Worm (Caenorhabditis elegans) whole organism, late embryonic: Measurements from ENCODE around the gene F53F4.16.

Experiments used
- C08G9.2 ChIP-seq: sonication (generic microtip); optimal IDR thresholded peaks from 2 replicates; lab custom pipeline; 2016; ENCODE audit warnings: mild to moderate bottlenecking, missing genetic modification characterization, moderate library complexity, missing compliant biosample characterization
- C38D4.7 ChIP-seq: fragments of 200-800 bp; sonication (Bioruptor generic); optimal IDR thresholded peaks from 2 replicates; lab custom pipeline; 2018; ENCODE audit warnings: mild to moderate bottlenecking, missing genetic modification characterization, moderate library complexity, missing compliant biosample characterization
- ceh-14 ChIP-seq: sonication (generic microtip); optimal IDR thresholded peaks from 2 replicates; lab custom pipeline; 2016; ENCODE audit warnings: missing genotype, missing genetic modification characterization, missing compliant biosample characterization
- ceh-19 ChIP-seq: fragments of 200-800 bp; sonication (Bioruptor generic); optimal IDR thresholded peaks from 2 replicates; lab custom pipeline; 2018; ENCODE audit warnings: mild to moderate bottlenecking, missing genetic modification characterization, missing compliant biosample characterization
- ceh-2 ChIP-seq: sonication (generic microtip); optimal IDR thresholded peaks from 2 replicates; lab custom pipeline; 2016; ENCODE audit warnings: missing genotype, missing genetic modification characterization, missing compliant biosample characterization
- ceh-22 ChIP-seq: sonication (generic microtip); optimal IDR thresholded peaks from 2 replicates; lab custom pipeline; 2017; ENCODE audit warnings: missing biosample characterization, missing genetic modification characterization
- ceh-24 ChIP-seq: sonication (generic microtip); optimal IDR thresholded peaks from 2 replicates; lab custom pipeline; 2016; ENCODE audit warnings: mild to moderate bottlenecking, missing genetic modification characterization, missing compliant biosample characterization
- ceh-30 ChIP-seq: fragments of 150-350 bp; optimal IDR thresholded peaks from 2 replicates; lab custom pipeline; 2014; ENCODE audit warnings: missing biosample characterization, missing genetic modification characterization
- ceh-31 ChIP-seq: sonication (generic microtip); optimal IDR thresholded peaks from 2 replicates; lab custom pipeline; 2016; ENCODE audit warnings: missing genetic modification characterization, missing compliant biosample characterization
- ceh-45 ChIP-seq: fragments of 200-800 bp; sonication (Bioruptor generic); IDR thresholded peaks from 2 replicates; pipeline ENCODE4 v1.3.6; 2022; ENCODE audit warnings: missing genetic modification reagents, missing genetic modification characterization, missing compliant biosample characterization
- ceh-48 ChIP-seq: sonication (generic microtip); optimal IDR thresholded peaks from 2 replicates; lab custom pipeline; 2016; ENCODE audit warnings: missing genetic modification characterization, inconsistent platforms, missing compliant biosample characterization
- ceh-9 ChIP-seq: sonication (generic microtip); optimal IDR thresholded peaks from 2 replicates; lab custom pipeline; 2016; ENCODE audit warnings: mild to moderate bottlenecking, missing genetic modification characterization, inconsistent platforms, missing compliant biosample characterization
- che-1 ChIP-seq: sonication (generic microtip); optimal IDR thresholded peaks from 2 replicates; lab custom pipeline; 2016; ENCODE audit warnings: mild to moderate bottlenecking, missing genetic modification characterization, missing compliant biosample characterization
- dmd-4 ChIP-seq: sonication (generic microtip); optimal IDR thresholded peaks from 2 replicates; lab custom pipeline; 2016; ENCODE audit warnings: borderline replicate concordance, missing genetic modification characterization, missing compliant biosample characterization
- dve-1 ChIP-seq: sonication (generic microtip); optimal IDR thresholded peaks from 2 replicates; lab custom pipeline; 2017; ENCODE audit warnings: antibody characterized with exemption, mild to moderate bottlenecking, missing genetic modification characterization, missing compliant biosample characterization
- elt-2 ChIP-seq: sonication (generic microtip); optimal IDR thresholded peaks from 2 replicates; lab custom pipeline; 2016; ENCODE audit warnings: missing genetic modification reagents, missing genetic modification characterization, missing compliant biosample characterization
- fax-1 ChIP-seq: sonication (generic microtip); optimal IDR thresholded peaks from 2 replicates; lab custom pipeline; 2016; ENCODE audit warnings: missing genotype, missing genetic modification characterization, missing compliant biosample characterization
- fkh-10 ChIP-seq: fragments of 150-350 bp; optimal IDR thresholded peaks from 2 replicates; lab custom pipeline; 2014; ENCODE audit warnings: missing biosample characterization, missing genetic modification reagents, missing genetic modification characterization
- gmeb-2 ChIP-seq: sonication (generic microtip); optimal IDR thresholded peaks from 2 replicates; lab custom pipeline; 2016; ENCODE audit warnings: missing genetic modification characterization, inconsistent platforms, missing compliant biosample characterization
- hlh-13 ChIP-seq: fragments of 200-800 bp; sonication (Bioruptor generic); optimal IDR thresholded peaks from 2 replicates; lab custom pipeline; 2018; ENCODE audit warnings: mild to moderate bottlenecking, missing genetic modification characterization, missing compliant biosample characterization
- hlh-15 ChIP-seq: sonication (generic microtip); optimal IDR thresholded peaks from 2 replicates; lab custom pipeline; 2016; ENCODE audit warnings: missing genetic modification characterization, missing compliant biosample characterization
- hlh-6 ChIP-seq: sonication (generic microtip); optimal IDR thresholded peaks from 2 replicates; lab custom pipeline; 2016; ENCODE audit warnings: missing genotype, missing genetic modification characterization, missing compliant biosample characterization
- hlh-8 ChIP-seq: sonication (generic microtip); optimal IDR thresholded peaks from 2 replicates; lab custom pipeline; 2016; ENCODE audit warnings: missing genotype, missing genetic modification characterization, missing compliant biosample characterization
- lim-6 ChIP-seq: sonication (generic microtip); optimal IDR thresholded peaks from 2 replicates; lab custom pipeline; 2016; ENCODE audit warnings: missing genetic modification characterization, missing compliant biosample characterization
- lin-11 ChIP-seq: fragments of 200-800 bp; sonication (Bioruptor generic); optimal IDR thresholded peaks from 2 replicates; lab custom pipeline; 2018; ENCODE audit warnings: mild to moderate bottlenecking, missing genetic modification characterization, missing compliant biosample characterization
- nfya-1 ChIP-seq: sonication (generic microtip); optimal IDR thresholded peaks from 2 replicates; lab custom pipeline; 2017; ENCODE audit warnings: missing genetic modification characterization, mild to moderate bottlenecking, missing compliant biosample characterization, antibody characterized with exemption, moderate library complexity
- npax-4 ChIP-seq: sonication (generic microtip); optimal IDR thresholded peaks from 2 replicates; lab custom pipeline; 2016; ENCODE audit warnings: missing genetic modification characterization, missing compliant biosample characterization
- pag-3 ChIP-seq: sonication (generic microtip); optimal IDR thresholded peaks from 2 replicates; lab custom pipeline; 2016; ENCODE audit warnings: missing compliant biosample characterization, missing genetic modification characterization, borderline replicate concordance
- pax-1 ChIP-seq: fragments of 150-350 bp; optimal IDR thresholded peaks from 2 replicates; lab custom pipeline; 2014; ENCODE audit warnings: missing biosample characterization, missing genetic modification characterization
- rnt-1 ChIP-seq: sonication (generic microtip); optimal IDR thresholded peaks from 2 replicates; lab custom pipeline; 2016; ENCODE audit warnings: missing genetic modification characterization, missing compliant biosample characterization
- tbx-2 ChIP-seq: sonication (generic microtip); optimal IDR thresholded peaks from 2 replicates; lab custom pipeline; 2016; ENCODE audit warnings: missing genetic modification characterization, missing compliant biosample characterization
- unc-42 ChIP-seq: sonication (generic microtip); optimal IDR thresholded peaks from 2 replicates; lab custom pipeline; 2016; ENCODE audit warnings: missing genotype, missing genetic modification characterization, missing compliant biosample characterization
- unc-55 ChIP-seq: sonication (generic microtip); optimal IDR thresholded peaks from 2 replicates; lab custom pipeline; 2017; ENCODE audit warnings: missing biosample characterization, missing genetic modification reagents, missing genetic modification characterization
- ztf-16 ChIP-seq: sonication (generic microtip); optimal IDR thresholded peaks from 2 replicates; lab custom pipeline; 2017; ENCODE audit warnings: missing genetic modification characterization, missing compliant biosample characterization

The F53F4.16 gene

ce11 chrV:13589494-13590176 lies 32.0 kb downstream of the F53F4.16 start, which contains the start of the genes F53F4.2 and F53F4.18:
F53F4.2 (minus strand) TSS chrV:13589594.
F53F4.18 (plus strand) TSS chrV:13590126.
- TF ChIP-seq unc-55 (GFP tag; lab: Kevin White, UChicago): no peak
- no peak for TF ChIP-seq nfya-1 (tag; lab: Kevin White, UChicago)
- TF ChIP-seq ceh-31 (tag; lab: Kevin White, UChicago): no peak
- TF ChIP-seq ceh-19 (GFP tag; lab: Kevin White, UChicago): no peak
- no peak for TF ChIP-seq unc-42 (tag; lab: Kevin White, UChicago)
- TF ChIP-seq hlh-6: no peak
- TF ChIP-seq pag-3 (tag; lab: Kevin White, UChicago): no peak
- no peak for TF ChIP-seq pax-1
- no peak for TF ChIP-seq fax-1
- no peak for TF ChIP-seq lin-11 (tag; lab: Kevin White, UChicago)
- no peak for TF ChIP-seq ceh-9 (tag; lab: Kevin White, UChicago)
- TF ChIP-seq ceh-45: no peak
- TF ChIP-seq tbx-2: no peak
- TF ChIP-seq ceh-30 (tag; lab: Kevin White, UChicago): no peak
- no peak for TF ChIP-seq dmd-4 (tag; lab: Kevin White, UChicago)
- TF ChIP-seq ceh-48: no peak
- no peak for TF ChIP-seq ceh-22 (tag; lab: Kevin White, UChicago)
- TF ChIP-seq hlh-15 (tag; lab: Kevin White, UChicago): no peak
- no peak for TF ChIP-seq npax-4 (tag; lab: Kevin White, UChicago)
- TF ChIP-seq C38D4.7 (GFP tag; lab: Kevin White, UChicago): no peak

- TF ChIP-seq ceh-2 (tag; lab: Kevin White, UChicago): no peak
These were observed 33.7 kb downstream of the F53F4.16 start, which contains the start of gene F53F4.17 for ce11 chrV:13587902-13588301. F53F4.17 (plus strand) TSS chrV:13588202.

ce11 chrV:13584484-13584883 lies 37.1 kb downstream of the F53F4.16 start, which contains the start of gene F53F4.1:
F53F4.1 (plus strand) TSS chrV:13584784.
- TF ChIP-seq dve-1 (tag; lab: Kevin White, UChicago) (no peak), che-1 (no peak), ceh-31 (tag; lab: Kevin White, UChicago) (no peak), C08G9.2 (tag; lab: Kevin White, UChicago) (no peak), fkh-10 (GFP tag; lab: Kevin White, UChicago) (no peak), ztf-16 (tag; lab: Kevin White, UChicago) (no peak), ceh-2 (tag; lab: Kevin White, UChicago) (no peak), ceh-24 (tag; lab: Kevin White, UChicago) (no peak), hlh-13 (GFP tag; lab: Kevin White, UChicago) (no peak), rnt-1 (tag; lab: Kevin White, UChicago) (no peak), elt-2 (tag; lab: Kevin White, UChicago) (no peak), pag-3 (tag; lab: Kevin White, UChicago) (no peak), hlh-15 (tag; lab: Kevin White, UChicago) (no peak), lim-6 (tag; lab: Kevin White, UChicago) (no peak), hlh-8 (tag; lab: Kevin White, UChicago) (no peak), tbx-2 (no peak), gmeb-2 (tag; lab: Kevin White, UChicago) (no peak)

ce11 chrV:13580696-13581095 lies 40.9 kb downstream of the F53F4.16 start, which contains the start of gene C50B8.5:
C50B8.5 (plus strand) TSS chrV:13580968.
- no peak for TF ChIP-seq ceh-14 (tag; lab: Kevin White, UChicago)
- TF ChIP-seq dve-1 (tag; lab: Kevin White, UChicago): peak; percentile 4
